Worm (Caenorhabditis elegans): ENCODE data around the gene F56B3.4.

The F56B3.4 gene

ce11 chrIV:842630-843029 is 48.6 kb upstream of the F56B3.4 start:
- TF ChIP-seq rcor-1 (GFP tag; IDR thresholded peaks at IDR 0.05) (no peak), ceh-27 (GFP tag; optimal IDR thresholded peaks at IDR 0.05) (peak; percentile 32), repo-1 (tag; optimal IDR thresholded peaks at IDR 0.05) (no peak), ztf-18 (tag; optimal IDR thresholded peaks at IDR 0.05) (peak; percentile 30), snpc-4 (GFP tag; optimal IDR thresholded peaks at IDR 0.05) (no peak), snpc-4 (tag; optimal IDR thresholded peaks at IDR 0.05) (peak; percentile 6 to 84 (median 60)), hmg-1.2 (GFP tag; IDR thresholded peaks at IDR 0.05) (peak; percentile 56), snpc-1.1 (tag; optimal IDR thresholded peaks at IDR 0.05; ENCODE audit: insufficient read depth) (no peak), hrde-1 (tag; optimal IDR thresholded peaks at IDR 0.05; ENCODE audit: borderline replicate concordance) (no peak), tbp1 (GFP tag; optimal IDR thresholded peaks at IDR 0.05) (peak; percentile 94), snpc-1.3 (tag; optimal IDR thresholded peaks at IDR 0.05; ENCODE audit: insufficient read depth) (no peak), F23B12.7 (tag; optimal IDR thresholded peaks at IDR 0.05; ENCODE audit: insufficient read depth) (peak; percentile 90), ekl-4 (GFP tag; IDR thresholded peaks at IDR 0.05) (peak; percentile 38; the same call in 1 of the 2 replicates), let-526 (GFP tag; IDR thresholded peaks at IDR 0.05) (no peak), ztf-25 (GFP tag; IDR thresholded peaks at IDR 0.05) (0 out of 2 replicates have a peak, but pooled peaks have one; percentile 21), attf-5 (GFP tag; optimal IDR thresholded peaks at IDR 0.05) (peak; percentile 4), cebp-1 (GFP tag; IDR thresholded peaks at IDR 0.05) (no peak), cebp-1 (tag; optimal IDR thresholded peaks at IDR 0.05) (peak; percentile 36), nhr-80 (tag; optimal IDR thresholded peaks at IDR 0.05) (peak; percentile 4), D2030.7 (GFP tag; IDR thresholded peaks at IDR 0.05) (peak; percentile 74), Y56A3A.18 (GFP tag; IDR thresholded peaks at IDR 0.05) (peak; percentile 32; the same call in 1 of the 2 replicates), B0261.1 (tag; optimal IDR thresholded peaks at IDR 0.05) (peak; percentile 75), ama-1 (optimal IDR thresholded peaks at IDR 0.05) (no peak), ama-1 (GFP tag; optimal IDR thresholded peaks at IDR 0.05) (no peak), nhr-90 (tag; optimal IDR thresholded peaks at IDR 0.05) (peak; percentile 52), F37B4.10 (GFP tag; IDR thresholded peaks at IDR 0.05) (no peak), hmg-20 (GFP tag; IDR thresholded peaks at IDR 0.05) (peak; percentile 53; the same call in 1 of the 2 replicates), mxl-1 (tag; optimal IDR thresholded peaks at IDR 0.05) (peak; percentile 5), him-1 (tag; optimal IDR thresholded peaks at IDR 0.05) (peak; percentile 67), lin-54 (GFP tag; optimal IDR thresholded peaks at IDR 0.05) (peak; percentile 28), mcd-1 (GFP tag; IDR thresholded peaks at IDR 0.05) (peak; percentile 70), snpc-3.4 (tag; optimal IDR thresholded peaks at IDR 0.05) (peak; percentile 21), unc-130 (GFP tag; optimal IDR thresholded peaks at IDR 0.05) (peak; percentile 28), lin-26 (GFP tag; IDR thresholded peaks at IDR 0.05) (peak; percentile 82), egrh-3 (GFP tag; IDR thresholded peaks at IDR 0.05) (0 out of 2 replicates have a peak, but pooled peaks have one; percentile 20), ztf-28 (GFP tag; IDR thresholded peaks at IDR 0.05) (0 out of 2 replicates have a peak, but pooled peaks have one; percentile 26), dpl-1 (GFP tag; optimal IDR thresholded peaks at IDR 0.05) (peak; percentile 38), lsl-1 (GFP tag; optimal IDR thresholded peaks at IDR 0.05) (peak; percentile 30), B0336.3 (GFP tag; IDR thresholded peaks at IDR 0.05) (peak; percentile 38; the same call in 1 of the 2 replicates), lin-40 (tag; optimal IDR thresholded peaks at IDR 0.05) (peak; percentile 41), attf-3 (GFP tag; conservative IDR thresholded peaks at IDR 0.05) (peak; percentile 57; the same call in 1 of the 2 replicates), die-1 (tag; optimal IDR thresholded peaks at IDR 0.05) (peak; percentile 72), rpc-1 (optimal IDR thresholded peaks at IDR 0.05) (peak; percentile 59), rpc-1 (tag; optimal IDR thresholded peaks at IDR 0.05) (peak; percentile 83), pbrm-1 (GFP tag; IDR thresholded peaks at IDR 0.05) (0 out of 2 replicates have a peak, but pooled peaks have one; percentile 32)
